Fruit fly (Drosophila melanogaster) whole organism, embryonic: ENCODE results near the gene Cyp4ac1.

Experiments used
- Atf-2 ChIP-seq: fragments of 200-800 bp; sonication (Bioruptor generic); optimal IDR thresholded peaks from 2 replicates; lab custom pipeline; 2016; ENCODE audit warnings: missing biosample characterization, missing genetic modification characterization
- C15 ChIP-seq: fragments of 200-800 bp; sonication (Bioruptor generic); IDR thresholded peaks from 3 replicates; pipeline ENCODE4 v1.3.6; 2022; ENCODE audit warnings: missing biosample characterization, missing genetic modification characterization
- CG4360 ChIP-seq: fragments of 200-800 bp; sonication (Bioruptor generic); IDR thresholded peaks from 2 replicates; pipeline ENCODE4 v1.3.6; 2022; ENCODE audit warnings: missing biosample characterization, missing genetic modification characterization
- Hey ChIP-seq: fragments of 200-800 bp; sonication (Bioruptor generic); optimal IDR thresholded peaks from 3 replicates; lab custom pipeline; 2018; ENCODE audit warnings: missing biosample characterization, mild to moderate bottlenecking, missing genetic modification characterization
- Hr51 ChIP-seq, 2 experiments: fragments of 200-800 bp; sonication (Bioruptor generic); optimal IDR thresholded peaks; 2 replicates in 1 of 2; 3 replicates in 1 of 2; lab custom pipeline; 2016 to 2018; ENCODE audit warnings: missing biosample characterization in 2 of 2, missing genetic modification characterization in 2 of 2, mild to moderate bottlenecking in 1 of 2, moderate library complexity in 1 of 2
- al ChIP-seq: fragments of 200-800 bp; sonication (Bioruptor generic); IDR thresholded peaks from 2 replicates; pipeline ENCODE4 v1.3.6; 2022; ENCODE audit warnings: missing biosample characterization, missing genetic modification characterization
- onecut ChIP-seq: fragments of 200-800 bp; sonication (Bioruptor generic); IDR thresholded peaks from 2 replicates; pipeline ENCODE4 v1.3.6; 2022; ENCODE audit warnings: missing biosample characterization, missing genetic modification characterization
- salm ChIP-seq: fragments of 200-800 bp; sonication (Bioruptor generic); optimal IDR thresholded peaks from 2 replicates; lab custom pipeline; 2018; ENCODE audit warnings: missing biosample characterization, mild to moderate bottlenecking, missing genetic modification characterization
- sug ChIP-seq: fragments of 200-800 bp; optimal IDR thresholded peaks from 2 replicates; lab custom pipeline; 2019; ENCODE audit warnings: missing biosample characterization, mild to moderate bottlenecking, missing genetic modification characterization, moderate library complexity
- tio ChIP-seq: fragments of 200-800 bp; sonication (Bioruptor generic); optimal IDR thresholded peaks from 2 replicates; lab custom pipeline; 2017; ENCODE audit warnings: missing biosample characterization, missing genetic modification characterization, inconsistent platforms

DNA sequence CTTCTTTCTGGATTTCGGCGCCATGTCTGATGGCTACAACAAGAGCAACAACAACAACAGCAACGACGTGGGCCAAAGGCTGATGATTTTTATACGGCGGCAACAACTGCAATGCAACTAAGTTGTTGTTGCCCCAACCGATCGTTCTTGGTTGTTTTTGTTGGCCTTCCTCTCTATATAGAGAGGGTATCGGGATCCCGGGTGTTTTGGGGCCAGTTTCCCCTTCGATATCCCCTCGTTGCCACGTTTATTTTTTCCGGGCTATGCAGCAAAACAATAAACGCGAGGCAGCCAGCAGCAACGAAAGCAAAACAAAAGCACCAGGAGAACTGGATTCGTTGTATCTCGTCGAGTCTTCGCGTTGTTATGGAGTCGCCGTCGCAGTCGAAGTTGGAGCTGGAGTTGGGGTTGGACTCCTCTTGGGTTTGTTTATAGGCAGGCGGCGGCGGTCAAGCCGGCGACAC lies 27.4 kb upstream of the Cyp4ac1 start:
- no peak for TF ChIP-seq C15 (GFP tag; lab: Robert Waterston, UW)
- no peak for TF ChIP-seq sug
- TF ChIP-seq onecut, result no peak
- no peak for TF ChIP-seq Atf-2 (GFP tag; lab: Kevin White, UChicago)
- no peak for TF ChIP-seq Hr51 (GFP tag; optimal IDR thresholded peaks at IDR 0.05; lab: Kevin White, UChicago)
- no peak for TF ChIP-seq al (GFP tag; lab: Robert Waterston, UW)
- TF ChIP-seq tio (GFP tag; lab: Kevin White, UChicago), result no peak
- TF ChIP-seq salm, result no peak
- TF ChIP-seq Hey (tag; lab: Kevin White, UChicago), result no peak
- TF ChIP-seq CG4360 (GFP tag; lab: Robert Waterston, UW), result peak; percentile 91
